Fruit fly (Drosophila melanogaster): ENCODE measurements around the gene hwt.

Gene hwt

DNA sequence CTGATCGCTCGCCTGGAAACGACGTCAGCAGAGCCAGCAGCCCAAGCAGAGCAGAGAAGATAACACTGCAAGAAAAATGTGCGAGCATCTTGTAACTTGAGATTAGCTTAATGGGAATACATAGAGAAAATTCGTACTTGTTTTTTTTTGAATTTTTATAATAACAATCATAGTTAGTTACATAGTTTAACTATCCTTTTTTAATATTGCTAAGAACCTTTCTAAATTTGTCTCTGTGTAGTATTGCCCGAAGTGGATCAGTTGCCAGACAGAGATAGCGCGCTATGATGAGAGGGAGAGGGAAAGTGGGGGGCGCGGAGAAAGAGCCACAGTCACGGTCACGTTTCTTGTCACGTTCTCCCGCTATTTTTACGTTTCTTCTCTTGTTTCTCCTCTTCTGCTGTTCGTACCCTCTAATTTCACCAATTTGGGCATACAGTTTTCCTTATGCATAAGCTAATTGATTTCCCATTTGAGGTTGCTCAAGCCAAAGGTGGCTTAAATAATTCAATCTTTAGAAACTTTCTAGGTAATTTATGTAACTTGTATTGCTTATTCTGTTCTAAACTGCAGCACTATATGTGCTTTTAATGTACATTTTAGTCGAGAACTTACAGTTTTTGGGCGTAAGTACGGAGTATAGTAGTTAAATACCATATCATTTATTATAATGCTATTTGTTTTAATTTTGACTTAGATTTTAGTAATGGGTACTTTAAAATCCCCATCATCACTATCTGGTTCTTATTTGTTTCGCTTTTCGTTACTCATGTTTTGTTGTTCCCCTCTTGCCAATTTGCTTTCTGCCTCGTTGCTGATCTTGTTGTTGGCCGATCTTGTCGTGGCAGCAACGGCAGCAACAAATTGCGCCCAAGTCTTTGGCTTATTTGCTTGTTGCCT is 57.3 kb downstream of the hwt start (continued):
- no peak for TF ChIP-seq abd-A (tag; optimal IDR thresholded peaks at IDR 0.05)
- TF ChIP-seq Antp (GFP tag; optimal IDR thresholded peaks at IDR 0.05): peak; percentile 53
- TF ChIP-seq lbe (GFP tag; optimal IDR thresholded peaks at IDR 0.05): peak; percentile 85
- TF ChIP-seq ems (GFP tag; optimal IDR thresholded peaks at IDR 0.05): peak; percentile 40
- TF ChIP-seq CG13123 (GFP tag; optimal IDR thresholded peaks at IDR 0.05): peak; percentile 40
- peak; percentile 82 for TF ChIP-seq CG33557 (GFP tag; optimal IDR thresholded peaks at IDR 0.05)
- peak; percentile 67 for TF ChIP-seq CG18764 (GFP tag; optimal IDR thresholded peaks at IDR 0.05)
- TF ChIP-seq CG4360 (GFP tag; IDR thresholded peaks at IDR 0.05): no peak
- TF ChIP-seq zen (tag; optimal IDR thresholded peaks at IDR 0.05): peak; percentile 74
- TF ChIP-seq maf-S (GFP tag; optimal IDR thresholded peaks at IDR 0.05): peak; percentile 48
- peak; percentile 71 for TF ChIP-seq CG2875 (GFP tag; optimal IDR thresholded peaks at IDR 0.05)
- peak; percentile 44 for TF ChIP-seq CG31388 (GFP tag; optimal IDR thresholded peaks at IDR 0.05)
- peak; percentile 79 for TF ChIP-seq CG30403 (GFP tag; optimal IDR thresholded peaks at IDR 0.05)
- TF ChIP-seq sqz (GFP tag; optimal IDR thresholded peaks at IDR 0.05): peak; percentile 65
- TF ChIP-seq crol (GFP tag; IDR thresholded peaks at IDR 0.05): peak; percentile 77
- TF ChIP-seq CG8359 (GFP tag; optimal IDR thresholded peaks at IDR 0.05; ENCODE audit: borderline replicate concordance): peak; percentile 59
- TF ChIP-seq CG14667 (GFP tag; IDR thresholded peaks at IDR 0.05): peak; percentile 71
- TF ChIP-seq CG10209 (GFP tag; optimal IDR thresholded peaks at IDR 0.05): peak; percentile 75
- TF ChIP-seq br (optimal IDR thresholded peaks at IDR 0.05): no peak
- TF ChIP-seq CG1529 (GFP tag; optimal IDR thresholded peaks at IDR 0.05): peak; percentile 68
- TF ChIP-seq unc-4 (GFP tag; IDR thresholded peaks at IDR 0.05; ENCODE audit: partially characterized antibody): no peak
- no peak for TF ChIP-seq luna (GFP tag; optimal IDR thresholded peaks at IDR 0.05)
- TF ChIP-seq vvl (GFP tag; IDR thresholded peaks at IDR 0.05): peak; percentile 84
- TF ChIP-seq CG16863 (GFP tag; optimal IDR thresholded peaks at IDR 0.05): peak; percentile 75
- peak; percentile 58 for TF ChIP-seq ewg (GFP tag; optimal IDR thresholded peaks at IDR 0.05)
- TF ChIP-seq Ravus (GFP tag; IDR thresholded peaks at IDR 0.05): no peak; the same call in 1 of the 2 replicates
- peak; percentile 44; the same call in 1 of the 2 replicates for TF ChIP-seq toy (GFP tag; IDR thresholded peaks at IDR 0.05)
- TF ChIP-seq pb (GFP tag; optimal IDR thresholded peaks at IDR 0.05): peak; percentile 12
- TF ChIP-seq Hey (tag; optimal IDR thresholded peaks at IDR 0.05): no peak
- peak; percentile 81 to 86 for TF ChIP-seq chif (GFP tag; optimal IDR thresholded peaks at IDR 0.05)
- peak; percentile 63 for TF ChIP-seq NfI (GFP tag; optimal IDR thresholded peaks at IDR 0.05)
- peak; percentile 76 for TF ChIP-seq CG6254 (GFP tag; optimal IDR thresholded peaks at IDR 0.05)
- no peak for TF ChIP-seq aop (GFP tag; IDR thresholded peaks at IDR 0.05)
- TF ChIP-seq kni (GFP tag; optimal IDR thresholded peaks at IDR 0.05): peak; percentile 44
- peak; percentile 64 for TF ChIP-seq bab2 (GFP tag; optimal IDR thresholded peaks at IDR 0.05)
- peak; percentile 68 for TF ChIP-seq CG6689 (GFP tag; IDR thresholded peaks at IDR 0.05)
- TF ChIP-seq Neu2 (GFP tag; optimal IDR thresholded peaks at IDR 0.05; ENCODE audit: borderline replicate concordance): no peak
- TF ChIP-seq gsb (GFP tag; IDR thresholded peaks at IDR 0.05): no peak
- TF ChIP-seq CG5953 (GFP tag; IDR thresholded peaks at IDR 0.05): no peak
- TF ChIP-seq pfk (GFP tag; optimal IDR thresholded peaks at IDR 0.05): no peak
- peak; percentile 65 for TF ChIP-seq CG12299 (tag; optimal IDR thresholded peaks at IDR 0.05)
- peak; percentile 1 for TF ChIP-seq CG13894 (tag; optimal IDR thresholded peaks at IDR 0.05)
- peak; percentile 74 for TF ChIP-seq H15 (GFP tag; IDR thresholded peaks at IDR 0.05)
- peak; percentile 47; the same call in 1 of the 2 replicates for TF ChIP-seq CG3847 (GFP tag; IDR thresholded peaks at IDR 0.05)
- TF ChIP-seq Hr3 (GFP tag; optimal IDR thresholded peaks at IDR 0.05): peak; percentile 78
- TF ChIP-seq tup (GFP tag; optimal IDR thresholded peaks at IDR 0.05): peak; percentile 51
- peak; percentile 55 for TF ChIP-seq Dad (GFP tag; optimal IDR thresholded peaks at IDR 0.05)
- TF ChIP-seq ro (GFP tag; IDR thresholded peaks at IDR 0.05): no peak
- peak; percentile 34 for TF ChIP-seq CG15514 (GFP tag; optimal IDR thresholded peaks at IDR 0.05)
